Worm (Caenorhabditis elegans) whole organism, young adult: ENCODE results near the gene F42A6.2.
"Not testable (repeated sequence)": the region's sequence is repeated elsewhere in the genome, so short reads cannot be mapped to it uniquely, and the experiment has no call there.

Experiments
- C06A6.2 ChIP-seq: fragments of 200-800 bp; sonication (Bioruptor generic); conservative IDR thresholded peaks from 2 replicates; pipeline ENCODE4 v1.3.6; 2022; ENCODE audit warnings: missing genetic modification characterization, missing compliant biosample characterization
- F23B12.7 ChIP-seq: sonication (generic microtip); optimal IDR thresholded peaks from 2 replicates; lab custom pipeline; 2017; ENCODE audit warnings: missing genetic modification characterization, mild to moderate bottlenecking, missing compliant biosample characterization, antibody characterized with exemption, moderate library complexity; ENCODE audit not compliant: insufficient read depth
- F39B2.1 ChIP-seq: fragments of 200-800 bp; sonication (Bioruptor generic); IDR thresholded peaks from 2 replicates; pipeline ENCODE4 v1.3.6; 2022; ENCODE audit warnings: missing genetic modification reagents, missing genetic modification characterization, missing compliant biosample characterization
- F55B11.4 ChIP-seq: sonication (generic microtip); optimal IDR thresholded peaks from 2 replicates; lab custom pipeline; 2016; ENCODE audit warnings: missing compliant biosample characterization, missing genetic modification characterization, borderline replicate concordance; ENCODE audit not compliant: insufficient read depth
- K12H6.12 ChIP-seq: fragments of 200-800 bp; sonication (Bioruptor generic); optimal IDR thresholded peaks from 2 replicates; lab custom pipeline; 2018; ENCODE audit warnings: mild to moderate bottlenecking, missing genetic modification characterization, missing compliant biosample characterization
- Y53F4B.3 ChIP-seq: fragments of 200-800 bp; sonication (Bioruptor generic); IDR thresholded peaks from 2 replicates; pipeline ENCODE4 v1.3.6; 2022; ENCODE audit warnings: missing genetic modification reagents, missing genetic modification characterization, missing compliant biosample characterization
- Y53G8AR.9 ChIP-seq: fragments of 200-800 bp; sonication (Bioruptor generic); conservative IDR thresholded peaks from 2 replicates; pipeline ENCODE4 v1.3.6; 2022; ENCODE audit warnings: missing genetic modification reagents, missing genetic modification characterization, missing compliant biosample characterization
- Y56A3A.18 ChIP-seq: fragments of 200-800 bp; sonication (Bioruptor generic); IDR thresholded peaks from 2 replicates; pipeline ENCODE4 v1.3.6; 2022; ENCODE audit warnings: missing genetic modification reagents, missing genetic modification characterization, missing compliant biosample characterization
- Y79H2A.3 ChIP-seq: fragments of 200-800 bp; sonication (Bioruptor generic); conservative IDR thresholded peaks from 2 replicates; pipeline ENCODE4 v1.3.6; 2022; ENCODE audit warnings: missing genetic modification reagents, missing genetic modification characterization, missing compliant biosample characterization
- attf-5 ChIP-seq: fragments of 200-800 bp; sonication (Bioruptor generic); optimal IDR thresholded peaks from 2 replicates; lab custom pipeline; 2018; ENCODE audit warnings: mild to moderate bottlenecking, missing genetic modification characterization, missing compliant biosample characterization
- bed-2 ChIP-seq: fragments of 200-800 bp; sonication (Bioruptor generic); IDR thresholded peaks from 2 replicates; pipeline ENCODE4 v1.3.6; 2022; ENCODE audit warnings: missing genetic modification reagents, missing genetic modification characterization, missing compliant biosample characterization
- ceh-100 ChIP-seq: fragments of 200-800 bp; sonication (Bioruptor generic); IDR thresholded peaks from 2 replicates; pipeline ENCODE4 v1.3.6; 2022; ENCODE audit warnings: missing genetic modification reagents, missing genetic modification characterization, missing compliant biosample characterization
- ceh-91 ChIP-seq: fragments of 200-800 bp; sonication (Bioruptor generic); IDR thresholded peaks from 2 replicates; pipeline ENCODE4 v1.3.6; 2022; ENCODE audit warnings: missing genetic modification reagents, missing genetic modification characterization, missing compliant biosample characterization
- chd-7 ChIP-seq: sonication (generic microtip); optimal IDR thresholded peaks from 2 replicates; lab custom pipeline; 2016; ENCODE audit warnings: mild to moderate bottlenecking, missing genetic modification characterization, moderate library complexity, missing compliant biosample characterization
- egl-44 ChIP-seq: fragments of 200-800 bp; sonication (Bioruptor generic); IDR thresholded peaks from 2 replicates; pipeline ENCODE4 v1.3.6; 2022; ENCODE audit warnings: missing genetic modification reagents, missing genetic modification characterization, missing compliant biosample characterization
- hmg-1.2 ChIP-seq: fragments of 200-800 bp; sonication (Bioruptor generic); IDR thresholded peaks from 2 replicates; pipeline ENCODE4 v1.3.6; 2022; ENCODE audit warnings: missing genetic modification reagents, missing genetic modification characterization, missing compliant biosample characterization
- let-526 ChIP-seq: fragments of 200-800 bp; sonication (Bioruptor generic); IDR thresholded peaks from 2 replicates; pipeline ENCODE4 v1.3.6; 2022; ENCODE audit warnings: missing genetic modification reagents, missing genetic modification characterization, missing compliant biosample characterization
- lin-35 ChIP-seq, 3 experiments: fragments of 150-350 bp in 2 of 3; sonication (generic microtip) in 1 of 3; optimal IDR thresholded peaks; 2 replicates each; lab custom pipeline; 2014 to 2018; ENCODE audit warnings: missing biosample characterization in 3 of 3, missing genetic modification characterization in 3 of 3, missing genetic modification reagents in 3 of 3
- madf-3 ChIP-seq: fragments of 200-800 bp; sonication (Bioruptor generic); IDR thresholded peaks from 2 replicates; pipeline ENCODE4 v1.3.6; 2022; ENCODE audit warnings: missing genetic modification reagents, missing genetic modification characterization, missing compliant biosample characterization
- madf-6 ChIP-seq: fragments of 200-800 bp; sonication (Bioruptor generic); IDR thresholded peaks from 2 replicates; pipeline ENCODE4 v1.3.6; 2022; ENCODE audit warnings: missing genetic modification reagents, missing genetic modification characterization, missing compliant biosample characterization
- mxl-1 ChIP-seq: sonication (generic microtip); optimal IDR thresholded peaks from 2 replicates; lab custom pipeline; 2016; ENCODE audit warnings: missing genetic modification characterization, missing compliant biosample characterization
- nfya-1 ChIP-seq: sonication (generic microtip); optimal IDR thresholded peaks from 2 replicates; lab custom pipeline; 2017; ENCODE audit warnings: antibody characterized with exemption, missing compliant biosample characterization, missing genetic modification characterization, borderline replicate concordance; ENCODE audit not compliant: insufficient read depth
- rec-8 ChIP-seq, 2 experiments: sonication (generic microtip); optimal IDR thresholded peaks; 2 replicates each; lab custom pipeline; 2016; ENCODE audit warnings: mild to moderate bottlenecking in 2 of 2, missing genetic modification characterization in 2 of 2, missing genetic modification reagents in 2 of 2, missing genotype in 2 of 2, missing biosample characterization in 1 of 2, missing compliant biosample characterization in 1 of 2, moderate library complexity in 1 of 2
- snpc-1.3 ChIP-seq: sonication (generic microtip); optimal IDR thresholded peaks from 2 replicates; lab custom pipeline; 2017; ENCODE audit warnings: missing genetic modification characterization, mild to moderate bottlenecking, missing compliant biosample characterization, antibody characterized with exemption, moderate library complexity, missing genotype, missing genetic modification reagents; ENCODE audit not compliant: insufficient read depth
- snpc-4 ChIP-seq, 5 experiments: fragments of 150-350 bp in 1 of 5; sonication (generic microtip) in 4 of 5; optimal IDR thresholded peaks; 2 replicates each; lab custom pipeline; 2014 to 2018; ENCODE audit warnings: missing genetic modification characterization in 5 of 5, missing biosample characterization in 3 of 5, antibody characterized with exemption in 2 of 5, mild to moderate bottlenecking in 2 of 5, missing compliant biosample characterization in 2 of 5, missing genotype in 2 of 5, moderate library complexity in 2 of 5, missing genetic modification reagents in 1 of 5
- tbx-9 ChIP-seq: sonication (generic microtip); optimal IDR thresholded peaks from 2 replicates; lab custom pipeline; 2016; ENCODE audit warnings: borderline replicate concordance, missing genetic modification characterization, inconsistent platforms, missing compliant biosample characterization
- ztf-18 ChIP-seq: sonication (generic microtip); optimal IDR thresholded peaks from 2 replicates; lab custom pipeline; 2016; ENCODE audit warnings: missing genotype, mild to moderate bottlenecking, missing genetic modification characterization, missing compliant biosample characterization
- ztf-25 ChIP-seq: fragments of 200-800 bp; sonication (Bioruptor generic); IDR thresholded peaks from 2 replicates; pipeline ENCODE4 v1.3.6; 2022; ENCODE audit warnings: missing genetic modification reagents, missing genetic modification characterization, missing compliant biosample characterization
- ztf-3 ChIP-seq: fragments of 200-800 bp; sonication (Bioruptor generic); optimal IDR thresholded peaks from 2 replicates; lab custom pipeline; 2018; ENCODE audit warnings: mild to moderate bottlenecking, missing genetic modification characterization, missing compliant biosample characterization
- ztf-6 ChIP-seq: fragments of 200-800 bp; sonication (Bioruptor generic); IDR thresholded peaks from 2 replicates; pipeline ENCODE4 v1.3.6; 2022; ENCODE audit warnings: missing genetic modification reagents, missing genetic modification characterization, missing compliant biosample characterization

Gene F42A6.2

ce11 chrIV:3302058-3302457 is 39.2 kb upstream of the F42A6.2 start, which contains the start of gene W08E12.4:
Gene W08E12.4, plus strand, starts transcription at chrIV:3302358.
- TF ChIP-seq mxl-1 (tag; lab: Kevin White, UChicago); K12H6.12 (tag; lab: Kevin White, UChicago); hmg-1.2 (GFP tag; lab: Robert Waterston, UW): not testable (repeated sequence)

ce11 chrIV:3303690-3304089 is 37.6 kb upstream of the F42A6.2 start, which contains the start of gene idpp-12:
Gene idpp-12, plus strand, starts transcription at chrIV:3303990.
- TF ChIP-seq tbx-9 (tag; lab: Kevin White, UChicago); F55B11.4 (tag; lab: Kevin White, UChicago); Y56A3A.18 (GFP tag; lab: Robert Waterston, UW): not testable (repeated sequence)

ce11 chrIV:3305575-3305974 is 35.7 kb upstream of the F42A6.2 start, which contains the start of gene W08E12.2:
Gene W08E12.2, plus strand, starts transcription at chrIV:3305875.
- TF ChIP-seq attf-5 (GFP tag; lab: Kevin White, UChicago): no peak
- TF ChIP-seq snpc-4 (GFP tag; optimal IDR thresholded peaks at IDR 0.05; lab: Kevin White, UChicago): no peak
- no peak for TF ChIP-seq snpc-4 (tag; optimal IDR thresholded peaks at IDR 0.05; lab: Kevin White, UChicago)
- TF ChIP-seq F23B12.7: no peak
- TF ChIP-seq Y79H2A.3 (GFP tag; lab: Robert Waterston, UW): no peak
- no peak for TF ChIP-seq mxl-1 (tag; lab: Kevin White, UChicago)
- TF ChIP-seq Y53F4B.3 (GFP tag; lab: Robert Waterston, UW): no peak
- no peak for TF ChIP-seq egl-44
- TF ChIP-seq chd-7 (tag; lab: Kevin White, UChicago): no peak
- no peak for TF ChIP-seq F39B2.1
- TF ChIP-seq, all 124 proteins: peak for 0

ce11 chrIV:3307463-3307862 is 33.8 kb upstream of the F42A6.2 start, which contains the start of gene W08E12.9:
Gene W08E12.9, minus strand, starts transcription at chrIV:3307563.
- TF ChIP-seq Y79H2A.3 (GFP tag; lab: Robert Waterston, UW) (no peak), ztf-18 (tag; lab: Kevin White, UChicago) (no peak), egl-44 (no peak), bed-2 (GFP tag; lab: Robert Waterston, UW) (no peak), C06A6.2 (GFP tag; lab: Robert Waterston, UW) (no peak), rec-8 (tag; optimal IDR thresholded peaks at IDR 0.05; lab: Kevin White, UChicago) (no peak), ceh-100 (GFP tag; lab: Robert Waterston, UW) (no peak), ceh-91 (GFP tag; lab: Robert Waterston, UW) (no peak), hmg-1.2 (GFP tag; lab: Robert Waterston, UW) (no peak), Y53G8AR.9 (GFP tag; lab: Robert Waterston, UW) (no peak), ztf-6 (no peak), Y56A3A.18 (GFP tag; lab: Robert Waterston, UW) (no peak), F23B12.7 (no peak)

ce11 chrIV:3308885-3309284 is 32.4 kb upstream of the F42A6.2 start:
- TF ChIP-seq ztf-25 (GFP tag; lab: Robert Waterston, UW): no peak
- no peak for TF ChIP-seq madf-3 (GFP tag; lab: Robert Waterston, UW)
- TF ChIP-seq let-526 (GFP tag; lab: Robert Waterston, UW): no peak
- no peak for TF ChIP-seq ztf-3 (GFP tag; lab: Kevin White, UChicago)
- TF ChIP-seq nfya-1 (tag; lab: Kevin White, UChicago): no peak
- no peak for TF ChIP-seq madf-6 (GFP tag; lab: Robert Waterston, UW)
- no peak for TF ChIP-seq snpc-1.3
- TF ChIP-seq Y53G8AR.9 (GFP tag; lab: Robert Waterston, UW): no peak
- no peak for TF ChIP-seq lin-35 (GFP tag; optimal IDR thresholded peaks at IDR 0.05; lab: Kevin White, UChicago)
